Worm (Caenorhabditis elegans) whole organism, late embryonic: ENCODE measurements around the gene melo-3.
A peak's percentile ranks its signal among the peaks of the same experiment; 100 is the strongest.

Source experiments
- C38D4.7 ChIP-seq: fragments of 200-800 bp; sonication (Bioruptor generic); optimal IDR thresholded peaks from 2 replicates; lab custom pipeline; 2018; ENCODE audit warnings: mild to moderate bottlenecking, missing genetic modification characterization, moderate library complexity, missing compliant biosample characterization
- F13H6.1 ChIP-seq: sonication (generic microtip); optimal IDR thresholded peaks from 2 replicates; lab custom pipeline; 2016; ENCODE audit warnings: missing genetic modification characterization, missing compliant biosample characterization
- K02D7.2 ChIP-seq: sonication (generic microtip); optimal IDR thresholded peaks from 2 replicates; lab custom pipeline; 2017; ENCODE audit warnings: mild to moderate bottlenecking, missing genetic modification characterization, missing compliant biosample characterization
- T23F11.4 ChIP-seq: fragments of 200-800 bp; sonication (Bioruptor generic); optimal IDR thresholded peaks from 2 replicates; lab custom pipeline; 2018; ENCODE audit warnings: mild to moderate bottlenecking, missing genetic modification characterization, missing compliant biosample characterization
- Y22D7AL.16 ChIP-seq: sonication (generic microtip); optimal IDR thresholded peaks from 2 replicates; lab custom pipeline; 2016; ENCODE audit warnings: missing genetic modification characterization, missing compliant biosample characterization
- ahr-1 ChIP-seq: sonication (generic microtip); optimal IDR thresholded peaks from 2 replicates; lab custom pipeline; 2016; ENCODE audit warnings: missing genetic modification characterization, missing compliant biosample characterization
- ama-1 ChIP-seq: fragments of 150-350 bp; optimal IDR thresholded peaks from 2 replicates; lab custom pipeline; 2014
- ceh-19 ChIP-seq: fragments of 200-800 bp; sonication (Bioruptor generic); optimal IDR thresholded peaks from 2 replicates; lab custom pipeline; 2018; ENCODE audit warnings: mild to moderate bottlenecking, missing genetic modification characterization, missing compliant biosample characterization
- ceh-22 ChIP-seq: sonication (generic microtip); optimal IDR thresholded peaks from 2 replicates; lab custom pipeline; 2017; ENCODE audit warnings: missing biosample characterization, missing genetic modification characterization
- ceh-24 ChIP-seq: sonication (generic microtip); optimal IDR thresholded peaks from 2 replicates; lab custom pipeline; 2016; ENCODE audit warnings: mild to moderate bottlenecking, missing genetic modification characterization, missing compliant biosample characterization
- ceh-30 ChIP-seq: fragments of 150-350 bp; optimal IDR thresholded peaks from 2 replicates; lab custom pipeline; 2014; ENCODE audit warnings: missing biosample characterization, missing genetic modification characterization
- ceh-31 ChIP-seq: sonication (generic microtip); optimal IDR thresholded peaks from 2 replicates; lab custom pipeline; 2016; ENCODE audit warnings: missing genetic modification characterization, missing compliant biosample characterization
- ceh-34 ChIP-seq: sonication (generic microtip); optimal IDR thresholded peaks from 2 replicates; lab custom pipeline; 2016; ENCODE audit warnings: mild to moderate bottlenecking, missing genetic modification characterization, missing compliant biosample characterization
- ceh-45 ChIP-seq: fragments of 200-800 bp; sonication (Bioruptor generic); IDR thresholded peaks from 2 replicates; pipeline ENCODE4 v1.3.6; 2022; ENCODE audit warnings: missing genetic modification reagents, missing genetic modification characterization, missing compliant biosample characterization
- ceh-48 ChIP-seq: sonication (generic microtip); optimal IDR thresholded peaks from 2 replicates; lab custom pipeline; 2016; ENCODE audit warnings: missing genetic modification characterization, inconsistent platforms, missing compliant biosample characterization
- che-1 ChIP-seq: sonication (generic microtip); optimal IDR thresholded peaks from 2 replicates; lab custom pipeline; 2016; ENCODE audit warnings: mild to moderate bottlenecking, missing genetic modification characterization, missing compliant biosample characterization
- dve-1 ChIP-seq: sonication (generic microtip); optimal IDR thresholded peaks from 2 replicates; lab custom pipeline; 2017; ENCODE audit warnings: antibody characterized with exemption, mild to moderate bottlenecking, missing genetic modification characterization, missing compliant biosample characterization
- elt-2 ChIP-seq: sonication (generic microtip); optimal IDR thresholded peaks from 2 replicates; lab custom pipeline; 2016; ENCODE audit warnings: missing genetic modification reagents, missing genetic modification characterization, missing compliant biosample characterization
- ets-4 ChIP-seq: sonication (generic microtip); optimal IDR thresholded peaks from 2 replicates; lab custom pipeline; 2016; ENCODE audit warnings: missing genetic modification characterization, missing compliant biosample characterization
- fax-1 ChIP-seq: sonication (generic microtip); optimal IDR thresholded peaks from 2 replicates; lab custom pipeline; 2016; ENCODE audit warnings: missing genotype, missing genetic modification characterization, missing compliant biosample characterization
- fkh-6 ChIP-seq: sonication (generic microtip); optimal IDR thresholded peaks from 2 replicates; lab custom pipeline; 2016; ENCODE audit warnings: missing genetic modification characterization, missing compliant biosample characterization
- hlh-13 ChIP-seq: fragments of 200-800 bp; sonication (Bioruptor generic); optimal IDR thresholded peaks from 2 replicates; lab custom pipeline; 2018; ENCODE audit warnings: mild to moderate bottlenecking, missing genetic modification characterization, missing compliant biosample characterization
- hlh-30 ChIP-seq: sonication (generic microtip); optimal IDR thresholded peaks from 2 replicates; lab custom pipeline; 2017; ENCODE audit warnings: antibody characterized with exemption, missing genetic modification characterization, missing compliant biosample characterization; ENCODE audit not compliant: insufficient read depth
- hlh-6 ChIP-seq: sonication (generic microtip); optimal IDR thresholded peaks from 2 replicates; lab custom pipeline; 2016; ENCODE audit warnings: missing genotype, missing genetic modification characterization, missing compliant biosample characterization
- hlh-8 ChIP-seq: sonication (generic microtip); optimal IDR thresholded peaks from 2 replicates; lab custom pipeline; 2016; ENCODE audit warnings: missing genotype, missing genetic modification characterization, missing compliant biosample characterization
- lin-11 ChIP-seq: fragments of 200-800 bp; sonication (Bioruptor generic); optimal IDR thresholded peaks from 2 replicates; lab custom pipeline; 2018; ENCODE audit warnings: mild to moderate bottlenecking, missing genetic modification characterization, missing compliant biosample characterization
- madf-2 ChIP-seq: sonication (generic microtip); optimal IDR thresholded peaks from 2 replicates; lab custom pipeline; 2017; ENCODE audit warnings: missing genetic modification characterization, missing compliant biosample characterization
- nhr-232 ChIP-seq: sonication (generic microtip); optimal IDR thresholded peaks from 2 replicates; lab custom pipeline; 2016; ENCODE audit warnings: missing genetic modification characterization, missing compliant biosample characterization
- odd-2 ChIP-seq: sonication (generic microtip); optimal IDR thresholded peaks from 2 replicates; lab custom pipeline; 2017; ENCODE audit warnings: antibody characterized with exemption, mild to moderate bottlenecking, missing genetic modification characterization, missing compliant biosample characterization
- pag-3 ChIP-seq: sonication (generic microtip); optimal IDR thresholded peaks from 2 replicates; lab custom pipeline; 2016; ENCODE audit warnings: missing compliant biosample characterization, missing genetic modification characterization, borderline replicate concordance
- pat-9 ChIP-seq: fragments of 200-800 bp; sonication (Bioruptor generic); optimal IDR thresholded peaks from 2 replicates; lab custom pipeline; 2018; ENCODE audit warnings: mild to moderate bottlenecking, missing genetic modification characterization, moderate library complexity, missing compliant biosample characterization
- pha-4 ChIP-seq: fragments of 150-350 bp; optimal IDR thresholded peaks from 2 replicates; lab custom pipeline; 2018; ENCODE audit warnings: missing biosample characterization, missing genetic modification reagents, missing genetic modification characterization
- ref-2 ChIP-seq: sonication (generic microtip); optimal IDR thresholded peaks from 2 replicates; lab custom pipeline; 2016; ENCODE audit warnings: missing genetic modification characterization, missing compliant biosample characterization
- rnt-1 ChIP-seq: sonication (generic microtip); optimal IDR thresholded peaks from 2 replicates; lab custom pipeline; 2016; ENCODE audit warnings: missing genetic modification characterization, missing compliant biosample characterization
- sdc-2 ChIP-seq: sonication (generic microtip); optimal IDR thresholded peaks from 2 replicates; lab custom pipeline; 2016; ENCODE audit warnings: missing genotype, missing genetic modification characterization, missing compliant biosample characterization
- sox-2 ChIP-seq: fragments of 200-800 bp; sonication (Bioruptor generic); IDR thresholded peaks from 2 replicates; pipeline ENCODE4 v1.3.6; 2022; ENCODE audit warnings: missing genetic modification reagents, missing genetic modification characterization, missing compliant biosample characterization
- sox-4 ChIP-seq: sonication (generic microtip); optimal IDR thresholded peaks from 2 replicates; lab custom pipeline; 2017; ENCODE audit warnings: mild to moderate bottlenecking, missing genetic modification characterization, inconsistent platforms, missing compliant biosample characterization
- syd-9 ChIP-seq: sonication (generic microtip); optimal IDR thresholded peaks from 2 replicates; lab custom pipeline; 2016; ENCODE audit warnings: mild to moderate bottlenecking, missing genetic modification characterization, moderate library complexity, missing compliant biosample characterization
- tbx-2 ChIP-seq: sonication (generic microtip); optimal IDR thresholded peaks from 2 replicates; lab custom pipeline; 2016; ENCODE audit warnings: missing genetic modification characterization, missing compliant biosample characterization
- ttx-3 ChIP-seq: sonication (generic microtip); optimal IDR thresholded peaks from 2 replicates; lab custom pipeline; 2016; ENCODE audit warnings: missing genetic modification reagents, missing genetic modification characterization, missing compliant biosample characterization
- unc-42 ChIP-seq: sonication (generic microtip); optimal IDR thresholded peaks from 2 replicates; lab custom pipeline; 2016; ENCODE audit warnings: missing genotype, missing genetic modification characterization, missing compliant biosample characterization
- unc-55 ChIP-seq: sonication (generic microtip); optimal IDR thresholded peaks from 2 replicates; lab custom pipeline; 2017; ENCODE audit warnings: missing biosample characterization, missing genetic modification reagents, missing genetic modification characterization
- unc-86 ChIP-seq: sonication (generic microtip); optimal IDR thresholded peaks from 2 replicates; lab custom pipeline; 2016; ENCODE audit warnings: missing genetic modification characterization, missing compliant biosample characterization
- ztf-16 ChIP-seq: sonication (generic microtip); optimal IDR thresholded peaks from 2 replicates; lab custom pipeline; 2017; ENCODE audit warnings: missing genetic modification characterization, missing compliant biosample characterization

melo-3 gene

DNA sequence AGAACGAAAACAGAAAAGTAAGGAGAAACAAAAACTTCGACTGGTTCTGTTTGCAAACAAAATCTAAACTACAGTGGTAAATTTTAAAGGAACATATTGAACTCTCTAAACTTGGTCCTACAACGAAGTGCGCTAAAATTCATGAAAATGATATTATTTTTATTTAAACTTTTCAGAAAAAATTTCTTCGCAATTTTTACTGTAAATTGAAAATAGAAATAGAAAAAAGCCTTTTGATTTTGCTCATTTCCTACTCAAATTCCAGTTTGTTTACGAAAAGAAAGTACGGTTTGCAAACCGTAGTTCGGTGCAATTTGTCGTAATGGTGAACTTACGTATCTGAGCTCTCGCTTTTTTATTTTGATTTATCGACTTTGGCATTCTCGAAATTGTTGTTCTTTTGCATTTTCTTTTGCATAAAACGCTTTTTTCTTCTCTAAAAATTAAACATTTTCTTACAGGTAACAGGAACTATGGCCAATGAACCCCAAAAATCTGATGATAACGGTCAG, 29.2 kb upstream of the melo-3 start, which contains the start of gene otub-1:
Gene otub-1 (plus strand): TSS at position 462 of the 512 bp plus-strand sequence.
- TF ChIP-seq fkh-6 (tag; lab: Kevin White, UChicago) (no peak), unc-55 (no peak), ztf-16 (tag; lab: Kevin White, UChicago) (no peak), dve-1 (tag; lab: Kevin White, UChicago) (no peak), sox-4 (tag; lab: Kevin White, UChicago) (no peak), syd-9 (tag; lab: Kevin White, UChicago) (no peak), ahr-1 (tag; lab: Kevin White, UChicago) (no peak), hlh-30 (tag; lab: Kevin White, UChicago) (no peak), hlh-8 (no peak), elt-2 (tag; lab: Kevin White, UChicago) (no peak), sox-2 (GFP tag; lab: Robert Waterston, UW) (no peak), pag-3 (no peak), nhr-232 (tag; lab: Kevin White, UChicago) (no peak), ceh-34 (no peak), hlh-6 (tag; lab: Kevin White, UChicago) (no peak), ama-1 (lab: Kevin White, UChicago) (no peak), ceh-24 (tag; lab: Kevin White, UChicago) (no peak), T23F11.4 (GFP tag; lab: Kevin White, UChicago) (no peak), lin-11 (no peak), unc-86 (tag; lab: Kevin White, UChicago) (no peak)
- TF ChIP-seq, all 69 proteins: peak for 0

DNA sequence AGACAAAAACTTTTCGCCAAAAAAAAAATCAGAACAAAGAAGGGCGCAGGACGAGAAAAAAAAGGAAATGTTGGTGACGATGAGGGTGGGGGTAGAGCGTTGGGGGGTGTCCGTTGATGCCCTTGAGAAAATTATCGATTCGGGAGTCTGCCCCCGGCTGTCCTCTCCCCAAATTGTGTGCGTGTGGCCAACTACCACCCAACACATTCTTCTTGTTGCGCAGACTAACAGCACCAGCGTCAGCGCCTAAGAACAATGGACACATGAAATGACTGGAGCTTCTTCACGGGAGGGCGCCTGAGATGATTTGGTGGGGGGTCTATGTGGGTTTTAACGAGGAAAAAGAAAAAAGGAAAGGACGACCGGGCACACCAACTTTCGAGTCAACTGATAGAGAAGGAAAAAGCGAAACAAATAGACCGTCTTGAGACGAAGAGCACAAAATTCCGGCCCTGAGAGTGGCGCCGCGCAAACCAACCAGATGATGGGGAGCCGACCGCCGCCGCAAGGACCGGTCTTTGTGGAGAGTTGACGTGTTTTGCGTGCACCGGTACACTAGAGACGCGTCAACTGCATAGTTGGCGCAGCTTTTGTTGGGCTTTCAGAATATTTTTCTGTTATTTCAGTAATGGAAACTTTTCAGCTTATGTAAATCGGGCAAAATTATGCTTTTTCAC, 28.5 kb upstream of the melo-3 start, which contains the start of gene C25D7.9:
Gene C25D7.9 (plus strand): TSS at position 68 of the 677 bp plus-strand sequence.
- TF ChIP-seq Y22D7AL.16 (tag; lab: Kevin White, UChicago) (no peak), hlh-6 (tag; lab: Kevin White, UChicago) (peak; percentile 16), ceh-31 (tag; lab: Kevin White, UChicago) (peak; percentile 65), ceh-34 (peak; percentile 32), tbx-2 (tag; lab: Kevin White, UChicago) (peak; percentile 40), madf-2 (tag; lab: Kevin White, UChicago) (no peak), unc-42 (tag; lab: Kevin White, UChicago) (peak; percentile 47), C38D4.7 (GFP tag; lab: Kevin White, UChicago) (no peak), ama-1 (lab: Kevin White, UChicago) (no peak), ceh-45 (no peak), hlh-13 (GFP tag; lab: Kevin White, UChicago) (no peak), ceh-48 (tag; lab: Kevin White, UChicago) (peak; percentile 90), ceh-24 (tag; lab: Kevin White, UChicago) (no peak), sdc-2 (tag; lab: Kevin White, UChicago) (peak; percentile 20), K02D7.2 (no peak), ref-2 (peak; percentile 22), ttx-3 (no peak), ceh-19 (peak; percentile 46), ets-4 (tag; lab: Kevin White, UChicago) (peak; percentile 61)
- TF ChIP-seq, all 69 proteins: peak for 10

DNA sequence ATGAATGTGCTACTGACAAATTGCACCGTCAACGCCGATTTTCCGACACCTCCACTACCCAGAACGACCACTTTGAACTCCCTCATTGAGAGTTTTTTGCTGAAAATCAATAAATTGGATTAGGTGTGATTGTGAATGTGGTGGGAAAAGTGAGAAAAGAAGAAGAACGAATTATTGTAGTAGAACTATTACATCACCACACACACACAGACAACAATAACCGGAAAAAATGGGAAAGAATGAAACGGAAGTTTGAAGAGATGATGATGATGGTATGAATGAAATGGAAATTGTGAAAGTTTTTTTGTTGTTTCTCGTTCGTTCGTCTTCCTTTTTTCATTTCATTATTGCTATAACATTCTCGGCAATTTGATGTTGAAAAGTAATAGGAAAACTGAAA, 27.3 kb upstream of the melo-3 start, which contains the start of gene rap-2:
Gene rap-2 (minus strand): TSS at position 101 of the 400 bp plus-strand sequence.
- TF ChIP-seq ceh-19 (no peak), hlh-8 (no peak), rnt-1 (tag; lab: Kevin White, UChicago) (no peak), ceh-22 (tag; lab: Kevin White, UChicago) (no peak), C38D4.7 (GFP tag; lab: Kevin White, UChicago) (no peak), ceh-24 (tag; lab: Kevin White, UChicago) (no peak), che-1 (no peak), pha-4 (tag; lab: Kevin White, UChicago) (no peak), madf-2 (tag; lab: Kevin White, UChicago) (no peak), T23F11.4 (GFP tag; lab: Kevin White, UChicago) (no peak), ama-1 (lab: Kevin White, UChicago) (no peak), sox-4 (tag; lab: Kevin White, UChicago) (no peak), dve-1 (tag; lab: Kevin White, UChicago) (no peak), ceh-30 (tag; lab: Kevin White, UChicago) (no peak), pat-9 (tag; lab: Kevin White, UChicago) (no peak), odd-2 (tag; lab: Kevin White, UChicago) (no peak), fax-1 (tag; lab: Kevin White, UChicago) (no peak), ceh-34 (no peak), F13H6.1 (no peak), ceh-48 (tag; lab: Kevin White, UChicago) (no peak)
